Fruit fly (Drosophila melanogaster): ENCODE measurements around the gene CG3597.

CG3597 gene

DNA sequence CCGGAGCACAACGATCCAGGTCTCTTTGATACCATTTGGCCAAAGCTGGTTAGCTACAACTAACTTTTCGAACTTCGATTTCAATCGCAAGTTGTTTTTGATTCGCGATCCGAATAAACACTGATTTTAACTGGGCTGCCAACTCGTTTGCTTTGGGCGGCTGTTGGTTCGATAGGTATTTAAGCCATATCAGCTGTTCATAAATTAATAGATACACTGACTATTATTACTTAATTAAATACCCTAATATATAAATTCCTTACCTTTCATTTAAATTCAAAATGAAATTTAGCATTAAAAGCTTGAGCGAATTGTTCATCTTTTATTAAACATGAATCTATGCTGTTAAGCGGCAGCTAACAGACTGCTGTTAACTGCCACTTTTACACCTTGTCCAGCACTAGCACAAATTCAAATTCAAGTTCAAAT is 14.1 kb downstream of the CG3597 start, which contains the start of gene CG9967 (continued):
- TF ChIP-seq Ets97D (GFP tag; optimal IDR thresholded peaks at IDR 0.05) (peak; percentile 29), CG3281 (GFP tag; optimal IDR thresholded peaks at IDR 0.05) (no peak), CG3407 (GFP tag; optimal IDR thresholded peaks at IDR 0.05) (no peak), Eip74EF (GFP tag; optimal IDR thresholded peaks at IDR 0.05) (no peak), ro (GFP tag; IDR thresholded peaks at IDR 0.05) (no peak), gt (GFP tag; IDR thresholded peaks at IDR 0.05) (no peak), gsb (GFP tag; IDR thresholded peaks at IDR 0.05) (no peak), az2 (GFP tag; optimal IDR thresholded peaks at IDR 0.05) (no peak), Fer3 (tag; optimal IDR thresholded peaks at IDR 0.05) (no peak), CG11560 (tag; IDR thresholded peaks at IDR 0.05) (no peak), CG3163 (GFP tag; optimal IDR thresholded peaks at IDR 0.05) (no peak), Drgx (GFP tag; IDR thresholded peaks at IDR 0.05) (no peak), Bdp1 (GFP tag; optimal IDR thresholded peaks at IDR 0.05) (no peak), CG7987 (GFP tag; optimal IDR thresholded peaks at IDR 0.05) (no peak), tgo (GFP tag; IDR thresholded peaks at IDR 0.05) (no peak), E2f1 (GFP tag; IDR thresholded peaks at IDR 0.05) (no peak), MESR4 (GFP tag; optimal IDR thresholded peaks at IDR 0.05) (no peak), zf30C (GFP tag; optimal IDR thresholded peaks at IDR 0.05) (no peak), CG17361 (GFP tag; IDR thresholded peaks at IDR 0.05) (peak; percentile 24; the same call in 1 of the 3 replicates), Hey (tag; optimal IDR thresholded peaks at IDR 0.05) (no peak), CG3995 (GFP tag; optimal IDR thresholded peaks at IDR 0.05) (no peak), slp2 (GFP tag; optimal IDR thresholded peaks at IDR 0.05) (no peak), tap (tag; optimal IDR thresholded peaks at IDR 0.05) (no peak), inv (GFP tag; IDR thresholded peaks at IDR 0.05; ENCODE audit: partially characterized antibody) (no peak), D (optimal IDR thresholded peaks at IDR 0.05) (no peak), D (GFP tag; optimal IDR thresholded peaks at IDR 0.05) (no peak), CG12071 (GFP tag; optimal IDR thresholded peaks at IDR 0.05) (no peak), CG7786 (GFP tag; optimal IDR thresholded peaks at IDR 0.05) (no peak), sna (GFP tag; IDR thresholded peaks at IDR 0.05; ENCODE audit: partially characterized antibody) (no peak), CG6654 (GFP tag; optimal IDR thresholded peaks at IDR 0.05) (no peak), CG6272 (GFP tag; IDR thresholded peaks at IDR 0.05) (no peak), CG16813 (GFP tag; IDR thresholded peaks at IDR 0.05; ENCODE audit: partially characterized antibody) (peak; percentile 38; the same call in 1 of the 3 replicates), repo (GFP tag; optimal IDR thresholded peaks at IDR 0.05) (no peak), nerfin-2 (GFP tag; IDR thresholded peaks at IDR 0.05; ENCODE audit: partially characterized antibody) (peak; percentile 27; the same call in 1 of the 2 replicates), CG30403 (GFP tag; optimal IDR thresholded peaks at IDR 0.05) (peak; percentile 21), CG8944 (GFP tag; optimal IDR thresholded peaks at IDR 0.05) (no peak), CG4404 (GFP tag; IDR thresholded peaks at IDR 0.05) (no peak), Ravus (GFP tag; IDR thresholded peaks at IDR 0.05) (no peak), CG7963 (GFP tag; IDR thresholded peaks at IDR 0.05; ENCODE audit: partially characterized antibody) (no peak), Dbx (GFP tag; IDR thresholded peaks at IDR 0.05) (no peak), CG2678 (tag; optimal IDR thresholded peaks at IDR 0.05) (no peak), fd64A (GFP tag; optimal IDR thresholded peaks at IDR 0.05) (no peak), trh (GFP tag; optimal IDR thresholded peaks at IDR 0.05) (no peak), CG12155 (GFP tag; optimal IDR thresholded peaks at IDR 0.05) (peak; percentile 13), GATAe (GFP tag; conservative IDR thresholded peaks at IDR 0.05) (no peak), gce (GFP tag; IDR thresholded peaks at IDR 0.05) (no peak), toy (GFP tag; IDR thresholded peaks at IDR 0.05) (no peak), Optix (GFP tag; IDR thresholded peaks at IDR 0.05) (no peak), dmrt11E (tag; optimal IDR thresholded peaks at IDR 0.05) (no peak), CG11093 (GFP tag; IDR thresholded peaks at IDR 0.05) (no peak), amos (GFP tag; IDR thresholded peaks at IDR 0.05; ENCODE audit: partially characterized antibody) (peak; percentile 34; the same call in 1 of the 2 replicates), CG16815 (GFP tag; optimal IDR thresholded peaks at IDR 0.05) (no peak)
